Worm (Caenorhabditis elegans) whole organism, young adult: ENCODE data around the gene pqn-25.

Experiments
- B0336.3 ChIP-seq: fragments of 200-800 bp; sonication (Bioruptor generic); IDR thresholded peaks from 2 replicates; pipeline ENCODE4 v1.3.6; 2022; ENCODE audit warnings: missing genetic modification characterization, missing compliant biosample characterization
- Y53F4B.3 ChIP-seq: fragments of 200-800 bp; sonication (Bioruptor generic); IDR thresholded peaks from 2 replicates; pipeline ENCODE4 v1.3.6; 2022; ENCODE audit warnings: missing genetic modification reagents, missing genetic modification characterization, missing compliant biosample characterization
- dpl-1 ChIP-seq: fragments of 150-350 bp; optimal IDR thresholded peaks from 2 replicates; lab custom pipeline; 2014; ENCODE audit warnings: missing biosample characterization, missing genetic modification reagents, missing genetic modification characterization
- him-1 ChIP-seq: sonication (generic microtip); optimal IDR thresholded peaks from 2 replicates; lab custom pipeline; 2016; ENCODE audit warnings: missing genotype, missing genetic modification reagents, missing genetic modification characterization, missing compliant biosample characterization
- madf-8 ChIP-seq: fragments of 200-800 bp; sonication (Bioruptor generic); conservative IDR thresholded peaks from 2 replicates; pipeline ENCODE4 v1.3.6; 2022; ENCODE audit warnings: missing genetic modification reagents, missing genetic modification characterization, missing compliant biosample characterization
- mcd-1 ChIP-seq: fragments of 200-800 bp; sonication (Bioruptor generic); IDR thresholded peaks from 2 replicates; pipeline ENCODE4 v1.3.6; 2022; ENCODE audit warnings: missing genetic modification reagents, missing genetic modification characterization, missing compliant biosample characterization
- tbp1 ChIP-seq: fragments of 200-800 bp; sonication (Bioruptor generic); optimal IDR thresholded peaks from 2 replicates; lab custom pipeline; 2018; ENCODE audit warnings: mild to moderate bottlenecking, missing genetic modification characterization, missing compliant biosample characterization
- ztf-22 ChIP-seq: fragments of 200-800 bp; sonication (Bioruptor generic); optimal IDR thresholded peaks from 2 replicates; lab custom pipeline; 2018; ENCODE audit warnings: mild to moderate bottlenecking, missing genetic modification characterization, moderate library complexity, missing compliant biosample characterization
- ztf-26 ChIP-seq: sonication (generic microtip); optimal IDR thresholded peaks from 2 replicates; lab custom pipeline; 2017; ENCODE audit warnings: missing genetic modification characterization, missing compliant biosample characterization
- ztf-3 ChIP-seq: fragments of 200-800 bp; sonication (Bioruptor generic); optimal IDR thresholded peaks from 2 replicates; lab custom pipeline; 2018; ENCODE audit warnings: mild to moderate bottlenecking, missing genetic modification characterization, missing compliant biosample characterization

DNA sequence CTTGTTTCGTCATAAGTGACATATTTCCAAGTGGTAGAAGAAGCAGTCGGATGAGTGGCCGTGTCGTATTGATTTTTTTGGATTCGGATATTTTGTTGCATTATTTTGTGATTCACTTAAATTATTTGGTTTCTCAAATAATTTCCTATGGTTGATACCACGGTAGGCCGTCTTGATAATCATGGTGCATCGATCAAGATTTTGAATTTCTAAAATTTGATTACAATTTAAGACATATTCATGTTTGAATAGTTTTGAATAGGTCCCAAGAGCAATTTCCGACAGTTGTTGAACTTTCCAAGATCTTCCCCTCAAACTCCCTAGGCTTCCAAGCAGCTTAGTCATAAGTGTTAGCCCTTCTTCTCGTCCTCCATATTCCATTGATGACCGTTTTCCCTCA is 9.5 kb upstream of the pqn-25 start, which contains the start of gene D1044.4:
- TF ChIP-seq ztf-26: no peak
- no peak for TF ChIP-seq Y53F4B.3 (GFP tag; lab: Robert Waterston, UW)
- no peak for TF ChIP-seq ztf-3 (GFP tag; lab: Kevin White, UChicago)
- TF ChIP-seq ztf-22 (GFP tag; lab: Kevin White, UChicago): no peak
- no peak for TF ChIP-seq dpl-1 (GFP tag; lab: Kevin White, UChicago)
- no peak for TF ChIP-seq B0336.3
- no peak for TF ChIP-seq mcd-1
- TF ChIP-seq madf-8 (GFP tag; lab: Robert Waterston, UW): no peak
- TF ChIP-seq him-1 (tag; lab: Kevin White, UChicago): no peak
- no peak for TF ChIP-seq tbp1
